Worm (Caenorhabditis elegans) whole organism, L1 larva: ENCODE results near the gene Y39A1A.21.

ENCODE experiments used
- C04F5.9 ChIP-seq: sonication (generic microtip); optimal IDR thresholded peaks from 2 replicates; lab custom pipeline; 2016; ENCODE audit warnings: missing genetic modification characterization, missing compliant biosample characterization
- F16B12.6 ChIP-seq: fragments of 150-350 bp; optimal IDR thresholded peaks from 2 replicates; lab custom pipeline; 2014; ENCODE audit warnings: missing biosample characterization, missing genetic modification characterization
- Y116A8C.19 ChIP-seq: sonication (generic microtip); optimal IDR thresholded peaks from 2 replicates; lab custom pipeline; 2016; ENCODE audit warnings: missing compliant biosample characterization, missing genetic modification characterization, borderline replicate concordance
- alr-1 ChIP-seq: fragments of 200-800 bp; sonication (Bioruptor generic); optimal IDR thresholded peaks from 2 replicates; lab custom pipeline; 2018; ENCODE audit warnings: borderline replicate concordance, mild to moderate bottlenecking, missing genetic modification characterization, missing compliant biosample characterization
- aly-2 ChIP-seq: fragments of 150-350 bp; optimal IDR thresholded peaks from 2 replicates; lab custom pipeline; 2014; ENCODE audit warnings: missing biosample characterization, missing genetic modification characterization
- ama-1 ChIP-seq: fragments of 150-350 bp; optimal IDR thresholded peaks from 2 replicates; lab custom pipeline; 2014
- ceh-88 ChIP-seq: fragments of 200-800 bp; sonication (Bioruptor generic); IDR thresholded peaks from 2 replicates; pipeline ENCODE4 v1.3.6; 2022; ENCODE audit warnings: missing genetic modification characterization, missing compliant biosample characterization
- ceh-90 ChIP-seq: sonication (generic microtip); optimal IDR thresholded peaks from 2 replicates; lab custom pipeline; 2016; ENCODE audit warnings: missing genetic modification characterization, missing compliant biosample characterization
- ces-1 ChIP-seq: fragments of 150-350 bp; optimal IDR thresholded peaks from 2 replicates; lab custom pipeline; 2014; ENCODE audit warnings: missing biosample characterization, missing genetic modification reagents, missing genetic modification characterization
- dsc-1 ChIP-seq: sonication (generic microtip); optimal IDR thresholded peaks from 2 replicates; lab custom pipeline; 2016; ENCODE audit warnings: mild to moderate bottlenecking, missing genetic modification characterization, missing compliant biosample characterization
- efl-1 ChIP-seq, 4 experiments: fragments of 150-350 bp; optimal IDR thresholded peaks in 3 of 4; peaks in 1 of 4; 1 replicate in 1 of 4; 2 replicates in 3 of 4; lab custom pipeline; 2014; ENCODE audit warnings: missing biosample characterization in 2 of 4, missing genetic modification characterization in 2 of 4, missing genetic modification reagents in 2 of 4
- egl-13 ChIP-seq: sonication (generic microtip); optimal IDR thresholded peaks from 2 replicates; lab custom pipeline; 2016; ENCODE audit warnings: missing genotype, missing genetic modification reagents, missing genetic modification characterization, missing compliant biosample characterization
- elt-3 ChIP-seq, 6 experiments: fragments of 150-350 bp in 1 of 6; sonication (generic microtip); optimal IDR thresholded peaks; 2 replicates each; lab custom pipeline; 2017 to 2018; ENCODE audit warnings: missing biosample characterization in 6 of 6, missing genetic modification characterization in 6 of 6, inconsistent platforms in 1 of 6
- ets-5 ChIP-seq: fragments of 200-800 bp; sonication (Bioruptor generic); IDR thresholded peaks from 2 replicates; pipeline ENCODE4 v1.3.6; 2022; ENCODE audit warnings: missing genetic modification characterization, missing compliant biosample characterization
- fkh-10 ChIP-seq: sonication (generic microtip); optimal IDR thresholded peaks from 2 replicates; lab custom pipeline; 2017; ENCODE audit warnings: missing biosample characterization, missing genetic modification reagents, missing genetic modification characterization
- fos-1 ChIP-seq: fragments of 150-350 bp; optimal IDR thresholded peaks from 2 replicates; lab custom pipeline; 2014; ENCODE audit warnings: missing biosample characterization, missing genetic modification characterization
- grh-1 ChIP-seq: fragments of 200-800 bp; sonication (Bioruptor generic); IDR thresholded peaks from 2 replicates; pipeline ENCODE4 v1.3.6; 2022; ENCODE audit warnings: missing genetic modification reagents, missing genetic modification characterization, missing compliant biosample characterization
- hlh-4 ChIP-seq: sonication (generic microtip); optimal IDR thresholded peaks from 2 replicates; lab custom pipeline; 2016; ENCODE audit warnings: mild to moderate bottlenecking, missing genetic modification characterization, missing compliant biosample characterization
- irx-1 ChIP-seq: sonication (generic microtip); optimal IDR thresholded peaks from 2 replicates; lab custom pipeline; 2016; ENCODE audit warnings: missing genetic modification characterization, missing compliant biosample characterization
- jun-1 ChIP-seq: fragments of 150-350 bp; optimal IDR thresholded peaks from 2 replicates; lab custom pipeline; 2014; ENCODE audit warnings: missing biosample characterization, missing genetic modification reagents, missing genetic modification characterization
- lin-13 ChIP-seq: fragments of 150-350 bp; optimal IDR thresholded peaks from 2 replicates; lab custom pipeline; 2014; ENCODE audit warnings: missing biosample characterization, missing genetic modification reagents, missing genetic modification characterization
- lin-15B ChIP-seq: fragments of 150-350 bp; sonication (generic microtip); optimal IDR thresholded peaks from 3 replicates; lab custom pipeline; 2014; ENCODE audit warnings: missing biosample characterization, missing genetic modification characterization
- lin-39 ChIP-seq: fragments of 150-350 bp; optimal IDR thresholded peaks from 2 replicates; lab custom pipeline; 2014; ENCODE audit warnings: missing biosample characterization, missing genetic modification reagents, missing genetic modification characterization
- mab-9 ChIP-seq: fragments of 200-800 bp; sonication (Bioruptor generic); IDR thresholded peaks from 2 replicates; pipeline ENCODE4 v1.3.6; 2022; ENCODE audit warnings: missing genetic modification reagents, missing genetic modification characterization, missing compliant biosample characterization
- mdl-1 ChIP-seq, 2 experiments: fragments of 150-350 bp; optimal IDR thresholded peaks; 2 replicates each; lab custom pipeline; 2014 to 2017; ENCODE audit warnings: missing biosample characterization in 2 of 2, missing genetic modification characterization in 2 of 2, inconsistent platforms in 1 of 2
- mef-2 ChIP-seq: fragments of 150-350 bp; optimal IDR thresholded peaks from 2 replicates; lab custom pipeline; 2014; ENCODE audit warnings: missing biosample characterization, missing genetic modification characterization
- mep-1 ChIP-seq: fragments of 150-350 bp; optimal IDR thresholded peaks from 2 replicates; lab custom pipeline; 2014; ENCODE audit warnings: missing biosample characterization, missing genetic modification characterization
- nhr-11 ChIP-seq: fragments of 150-350 bp; optimal IDR thresholded peaks from 2 replicates; lab custom pipeline; 2014; ENCODE audit warnings: missing biosample characterization, missing genetic modification characterization
- nhr-12 ChIP-seq: sonication (generic microtip); optimal IDR thresholded peaks from 2 replicates; lab custom pipeline; 2017; ENCODE audit warnings: missing biosample characterization, missing genetic modification characterization
- nhr-20 ChIP-seq: sonication (generic microtip); optimal IDR thresholded peaks from 2 replicates; lab custom pipeline; 2016; ENCODE audit warnings: mild to moderate bottlenecking, missing genetic modification characterization, missing compliant biosample characterization
- nhr-47 ChIP-seq: sonication (generic microtip); optimal IDR thresholded peaks from 2 replicates; lab custom pipeline; 2016; ENCODE audit warnings: mild to moderate bottlenecking, missing genetic modification characterization, moderate library complexity, missing compliant biosample characterization
- nhr-76 ChIP-seq: sonication (generic microtip); optimal IDR thresholded peaks from 2 replicates; lab custom pipeline; 2017; ENCODE audit warnings: missing biosample characterization, missing genetic modification characterization
- nhr-77 ChIP-seq: fragments of 150-350 bp; optimal IDR thresholded peaks from 2 replicates; lab custom pipeline; 2014; ENCODE audit warnings: missing biosample characterization, missing genetic modification characterization
- nhr-84 ChIP-seq: sonication (generic microtip); optimal IDR thresholded peaks from 2 replicates; lab custom pipeline; 2017; ENCODE audit warnings: missing biosample characterization, missing genetic modification characterization
- nhr-90 ChIP-seq: sonication (generic microtip); optimal IDR thresholded peaks from 2 replicates; lab custom pipeline; 2016; ENCODE audit warnings: mild to moderate bottlenecking, missing genetic modification characterization, missing compliant biosample characterization; ENCODE audit not compliant: poor library complexity
- pax-3 ChIP-seq: fragments of 200-800 bp; sonication (Bioruptor generic); optimal IDR thresholded peaks from 2 replicates; lab custom pipeline; 2018; ENCODE audit warnings: mild to moderate bottlenecking, missing genetic modification characterization, moderate library complexity, missing compliant biosample characterization
- pqm-1 ChIP-seq: sonication (generic microtip); optimal IDR thresholded peaks from 3 replicates; lab custom pipeline; 2017; ENCODE audit warnings: missing biosample characterization, missing genetic modification characterization
- rnt-1 ChIP-seq: sonication (generic microtip); optimal IDR thresholded peaks from 2 replicates; lab custom pipeline; 2016; ENCODE audit warnings: mild to moderate bottlenecking, missing genetic modification characterization, moderate library complexity, missing compliant biosample characterization
- sup-37 ChIP-seq: fragments of 200-800 bp; sonication (Bioruptor generic); optimal IDR thresholded peaks from 2 replicates; lab custom pipeline; 2018; ENCODE audit warnings: mild to moderate bottlenecking, missing genetic modification characterization, missing compliant biosample characterization
- swsn-7 ChIP-seq: sonication (generic microtip); optimal IDR thresholded peaks from 2 replicates; lab custom pipeline; 2016; ENCODE audit warnings: missing genetic modification characterization, missing compliant biosample characterization
- tbx-2 ChIP-seq: sonication (generic microtip); optimal IDR thresholded peaks from 2 replicates; lab custom pipeline; 2016; ENCODE audit warnings: missing genetic modification characterization, missing compliant biosample characterization
- unc-130 ChIP-seq: fragments of 150-350 bp; optimal IDR thresholded peaks from 2 replicates; lab custom pipeline; 2017; ENCODE audit warnings: missing biosample characterization, missing genetic modification characterization, inconsistent platforms
- unc-86 ChIP-seq: sonication (generic microtip); optimal IDR thresholded peaks from 2 replicates; lab custom pipeline; 2016; ENCODE audit warnings: missing genetic modification characterization, missing compliant biosample characterization
- unc-98 ChIP-seq: fragments of 200-800 bp; sonication (Bioruptor generic); IDR thresholded peaks from 2 replicates; pipeline ENCODE4 v1.3.6; 2022; ENCODE audit warnings: missing genetic modification characterization, missing compliant biosample characterization
- xbp-1 ChIP-seq: sonication (generic microtip); optimal IDR thresholded peaks from 2 replicates; lab custom pipeline; 2016; ENCODE audit warnings: missing genetic modification characterization, missing compliant biosample characterization
- zag-1 ChIP-seq: fragments of 150-350 bp; optimal IDR thresholded peaks from 2 replicates; lab custom pipeline; 2014; ENCODE audit warnings: missing biosample characterization, missing genetic modification characterization
- ztf-11 ChIP-seq, 2 experiments: sonication (generic microtip); optimal IDR thresholded peaks; 2 replicates each; lab custom pipeline; 2016 to 2017; ENCODE audit warnings: missing genetic modification characterization in 2 of 2, missing biosample characterization in 1 of 2, missing compliant biosample characterization in 1 of 2

Gene Y39A1A.21

ce11 chrIII:10720170-10720569 is 13.3 kb upstream of the Y39A1A.21 start (continued):
- TF ChIP-seq aly-2 (tag; lab: Kevin White, UChicago) = no peak
- TF ChIP-seq fkh-10 (GFP tag; lab: Kevin White, UChicago) = peak; percentile 11
- peak; percentile 84 for TF ChIP-seq dsc-1 (tag; lab: Kevin White, UChicago)
- TF ChIP-seq nhr-11 (tag; lab: Kevin White, UChicago) = peak; percentile 78
- TF ChIP-seq F16B12.6 = peak; percentile 11
- TF ChIP-seq ets-5 (GFP tag; lab: Robert Waterston, UW) = no peak
- peak; percentile 37 for TF ChIP-seq sup-37 (GFP tag; lab: Kevin White, UChicago)
- peak in 1 of 2 experiments; percentile 84 for TF ChIP-seq mdl-1 (tag; optimal IDR thresholded peaks at IDR 0.05; lab: Kevin White, UChicago)
- no peak for TF ChIP-seq Y116A8C.19 (tag; lab: Kevin White, UChicago)
- TF ChIP-seq jun-1 = peak; percentile 80
- TF ChIP-seq grh-1 = peak; percentile 76
- TF ChIP-seq swsn-7 (tag; lab: Kevin White, UChicago) = peak; percentile 91
- TF ChIP-seq nhr-84 (tag; lab: Kevin White, UChicago) = no peak
- TF ChIP-seq nhr-90 (tag; lab: Kevin White, UChicago) = peak; percentile 81
- TF ChIP-seq alr-1 (tag; lab: Kevin White, UChicago) = no peak
- peak; percentile 54 for TF ChIP-seq irx-1 (tag; lab: Kevin White, UChicago)
- peak; percentile 5 for TF ChIP-seq mef-2 (tag; lab: Kevin White, UChicago)
- no peak for TF ChIP-seq nhr-12
- peak; percentile 57 for TF ChIP-seq nhr-77
- peak; percentile 33 for TF ChIP-seq egl-13 (tag; lab: Kevin White, UChicago)
- TF ChIP-seq elt-3 (tag; optimal IDR thresholded peaks at IDR 0.05; lab: Kevin White, UChicago) = peak in 3 of 6 experiments; percentile 16 to 52 (median 36)
- peak; percentile 95 for TF ChIP-seq nhr-20 (tag; lab: Kevin White, UChicago)
- TF ChIP-seq unc-86 (tag; lab: Kevin White, UChicago) = peak; percentile 81
- TF ChIP-seq mep-1 (tag; lab: Kevin White, UChicago) = peak; percentile 81
- peak in 1 of 2 experiments; percentile 50 for TF ChIP-seq ztf-11 (tag; optimal IDR thresholded peaks at IDR 0.05; lab: Kevin White, UChicago)
- no peak for TF ChIP-seq ama-1 (lab: Kevin White, UChicago)
- TF ChIP-seq xbp-1 (tag; lab: Kevin White, UChicago) = peak; percentile 73
- TF ChIP-seq pqm-1 (tag; lab: Kevin White, UChicago) = no peak
- peak; percentile 38 for TF ChIP-seq lin-15B
- peak; percentile 62; the same call in 1 of the 2 replicates for TF ChIP-seq unc-98
- peak; percentile 76 for TF ChIP-seq fos-1 (tag; lab: Kevin White, UChicago)
- TF ChIP-seq lin-13 (GFP tag; lab: Kevin White, UChicago) = peak; percentile 74
- peak; percentile 18 for TF ChIP-seq zag-1 (tag; lab: Kevin White, UChicago)
- TF ChIP-seq rnt-1 (tag; lab: Kevin White, UChicago) = peak; percentile 93
- TF ChIP-seq mab-9 (GFP tag; lab: Robert Waterston, UW) = peak; percentile 67
- no peak for TF ChIP-seq hlh-4 (tag; lab: Kevin White, UChicago)
- TF ChIP-seq nhr-47 (tag; lab: Kevin White, UChicago) = peak; percentile 91
- no peak for TF ChIP-seq ceh-90 (tag; lab: Kevin White, UChicago)
- TF ChIP-seq lin-39 (tag; lab: Kevin White, UChicago) = peak; percentile 70
- peak; percentile 9 for TF ChIP-seq C04F5.9 (tag; lab: Kevin White, UChicago)
- TF ChIP-seq pax-3 (tag; lab: Kevin White, UChicago) = peak; percentile 75
- TF ChIP-seq ceh-88 (GFP tag; lab: Robert Waterston, UW) = no peak; the same call in 1 of the 2 replicates
- peak; percentile 76 to 87 for TF ChIP-seq efl-1 (optimal IDR thresholded peaks at IDR 0.05; lab: Kevin White, UChicago)
- TF ChIP-seq efl-1 (GFP tag; optimal IDR thresholded peaks at IDR 0.05 in 1 of 2; lab: Kevin White, UChicago) = peak; percentile 70 to 94
- TF ChIP-seq tbx-2 = peak; percentile 92
- TF ChIP-seq unc-130 (tag; lab: Kevin White, UChicago) = peak; percentile 64
- TF ChIP-seq nhr-76 (tag; lab: Kevin White, UChicago) = peak; percentile 50
- TF ChIP-seq ces-1 (GFP tag; lab: Kevin White, UChicago) = no peak
